Worm (Caenorhabditis elegans) whole organism, mixed stage, embryonic: ENCODE measurements around the gene K12H4.5.

ENCODE experiments used
- blmp-1 ChIP-seq: fragments of 150-350 bp; optimal IDR thresholded peaks from 2 replicates; lab custom pipeline; 2014; ENCODE audit warnings: missing biosample characterization, missing genetic modification characterization
- ham-2 ChIP-seq: fragments of 200-800 bp; sonication (Bioruptor generic); optimal IDR thresholded peaks from 2 replicates; lab custom pipeline; 2018; ENCODE audit warnings: mild to moderate bottlenecking, missing genetic modification characterization, missing compliant biosample characterization
- hlh-1 ChIP-seq: fragments of 150-350 bp; optimal IDR thresholded peaks from 2 replicates; lab custom pipeline; 2014; ENCODE audit warnings: missing biosample characterization, missing genetic modification reagents, missing genetic modification characterization
- lin-13 ChIP-seq: fragments of 150-350 bp; optimal IDR thresholded peaks from 2 replicates; lab custom pipeline; 2014; ENCODE audit warnings: missing biosample characterization, missing genetic modification characterization
- mep-1 ChIP-seq: fragments of 150-350 bp; optimal IDR thresholded peaks from 2 replicates; lab custom pipeline; 2017; ENCODE audit warnings: missing biosample characterization, missing genetic modification reagents, missing genetic modification characterization, inconsistent platforms
- nhr-28 ChIP-seq: fragments of 150-350 bp; optimal IDR thresholded peaks from 2 replicates; lab custom pipeline; 2014; ENCODE audit warnings: missing biosample characterization, missing genetic modification characterization
- nhr-76 ChIP-seq: sonication (generic microtip); optimal IDR thresholded peaks from 2 replicates; lab custom pipeline; 2017; ENCODE audit warnings: missing biosample characterization, missing genetic modification characterization
- pha-4 ChIP-seq: fragments of 150-350 bp; optimal IDR thresholded peaks from 2 replicates; lab custom pipeline; 2018; ENCODE audit warnings: missing biosample characterization, missing genetic modification reagents, missing genetic modification characterization
- unc-39 ChIP-seq: fragments of 150-350 bp; optimal IDR thresholded peaks from 2 replicates; lab custom pipeline; 2014; ENCODE audit warnings: missing biosample characterization, missing genetic modification characterization
- ztf-11 ChIP-seq: fragments of 150-350 bp; optimal IDR thresholded peaks from 2 replicates; lab custom pipeline; 2014; ENCODE audit warnings: missing biosample characterization, missing genetic modification characterization

ce11 chrIII:8093079-8093623, 48.9 kb downstream of the K12H4.5 start, which contains the start of gene K06H7.2:
- no peak for TF ChIP-seq unc-39 (tag; lab: Kevin White, UChicago)
- TF ChIP-seq nhr-76 (tag; lab: Kevin White, UChicago), result no peak
- TF ChIP-seq blmp-1 (tag; lab: Kevin White, UChicago), result no peak
- peak; percentile 84 for TF ChIP-seq mep-1 (tag; lab: Kevin White, UChicago)
- TF ChIP-seq pha-4 (tag; lab: Kevin White, UChicago), result peak; percentile 74
- TF ChIP-seq nhr-28 (tag; lab: Kevin White, UChicago), result no peak
- peak; percentile 53 for TF ChIP-seq hlh-1 (tag; lab: Kevin White, UChicago)
- no peak for TF ChIP-seq ztf-11 (tag; lab: Kevin White, UChicago)
- no peak for TF ChIP-seq ham-2 (GFP tag; lab: Kevin White, UChicago)
- TF ChIP-seq lin-13 (tag; lab: Kevin White, UChicago), result no peak
